Worm (Caenorhabditis elegans) whole organism, mixed stage, embryonic: ENCODE measurements around the gene F56D1.1.

ENCODE experiments used
- elt-1 ChIP-seq: sonication (generic microtip); optimal IDR thresholded peaks from 2 replicates; lab custom pipeline; 2017; ENCODE audit warnings: missing genetic modification characterization, mild to moderate bottlenecking, missing compliant biosample characterization, antibody characterized with exemption, moderate library complexity, borderline replicate concordance; ENCODE audit not compliant: insufficient read depth
- lin-13 ChIP-seq: fragments of 150-350 bp; optimal IDR thresholded peaks from 2 replicates; lab custom pipeline; 2014; ENCODE audit warnings: missing biosample characterization, missing genetic modification characterization
- lin-32 ChIP-seq: fragments of 200-800 bp; sonication (Bioruptor generic); optimal IDR thresholded peaks from 2 replicates; lab custom pipeline; 2018; ENCODE audit warnings: mild to moderate bottlenecking, missing genetic modification characterization, missing compliant biosample characterization
- mep-1 ChIP-seq: fragments of 150-350 bp; optimal IDR thresholded peaks from 2 replicates; lab custom pipeline; 2017; ENCODE audit warnings: missing biosample characterization, missing genetic modification reagents, missing genetic modification characterization, inconsistent platforms
- nhr-28 ChIP-seq: fragments of 150-350 bp; optimal IDR thresholded peaks from 2 replicates; lab custom pipeline; 2014; ENCODE audit warnings: missing biosample characterization, missing genetic modification characterization
- nhr-76 ChIP-seq: sonication (generic microtip); optimal IDR thresholded peaks from 2 replicates; lab custom pipeline; 2017; ENCODE audit warnings: missing biosample characterization, missing genetic modification characterization
- snpc-4 ChIP-seq: fragments of 150-350 bp; optimal IDR thresholded peaks from 2 replicates; lab custom pipeline; 2014; ENCODE audit warnings: missing biosample characterization, missing genetic modification characterization
- unc-62 ChIP-seq: fragments of 150-350 bp; optimal IDR thresholded peaks from 2 replicates; lab custom pipeline; 2014; ENCODE audit warnings: missing biosample characterization, missing genetic modification reagents, missing genetic modification characterization
- ztf-11 ChIP-seq: fragments of 150-350 bp; optimal IDR thresholded peaks from 2 replicates; lab custom pipeline; 2014; ENCODE audit warnings: missing biosample characterization, missing genetic modification characterization

ce11 chrII:5497541-5497940 lies 19.1 kb downstream of the F56D1.1 start:
- TF ChIP-seq nhr-28: no peak
- TF ChIP-seq lin-13 (tag; lab: Kevin White, UChicago): no peak
- no peak for TF ChIP-seq mep-1 (tag; lab: Kevin White, UChicago)
- no peak for TF ChIP-seq snpc-4
- no peak for TF ChIP-seq nhr-76
- no peak for TF ChIP-seq elt-1 (tag; lab: Kevin White, UChicago)
- no peak for TF ChIP-seq unc-62
- no peak for TF ChIP-seq lin-32 (GFP tag; lab: Kevin White, UChicago)
- TF ChIP-seq ztf-11 (tag; lab: Kevin White, UChicago): no peak
